Worm (Caenorhabditis elegans): ENCODE measurements around the gene C10G8.8.

DNA sequence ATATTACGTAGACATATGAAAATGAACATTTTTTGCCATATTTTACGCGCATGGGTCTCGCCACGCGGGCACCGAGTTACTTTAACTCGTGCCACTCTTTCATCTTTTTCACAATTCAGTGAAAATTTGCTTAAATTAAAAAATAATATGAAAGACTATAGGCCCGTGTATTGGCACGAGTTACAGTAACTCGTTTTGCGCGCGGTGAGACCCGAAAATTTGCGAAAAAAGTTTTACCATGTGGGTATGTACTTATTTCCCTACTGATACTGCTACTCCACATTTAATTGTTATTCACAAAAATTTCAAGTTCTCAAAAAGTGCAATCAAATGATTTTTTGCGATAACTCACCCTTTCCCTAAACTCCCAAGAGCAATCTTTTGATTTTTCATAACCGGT lies 30.5 kb downstream of the C10G8.8 start:
- TF ChIP-seq C38D4.7 (GFP tag; optimal IDR thresholded peaks at IDR 0.05) (no peak), fkh-10 (GFP tag; optimal IDR thresholded peaks at IDR 0.05) (no peak), elt-2 (tag; optimal IDR thresholded peaks at IDR 0.05) (no peak), ztf-16 (tag; optimal IDR thresholded peaks at IDR 0.05) (no peak), nhr-11 (tag; optimal IDR thresholded peaks at IDR 0.05) (no peak), dve-1 (tag; optimal IDR thresholded peaks at IDR 0.05) (no peak), hlh-13 (GFP tag; optimal IDR thresholded peaks at IDR 0.05) (no peak), unc-86 (tag; optimal IDR thresholded peaks at IDR 0.05) (no peak), elt-4 (tag; optimal IDR thresholded peaks at IDR 0.05) (no peak), npax-4 (tag; optimal IDR thresholded peaks at IDR 0.05) (no peak), pag-3 (tag; optimal IDR thresholded peaks at IDR 0.05; ENCODE audit: borderline replicate concordance) (no peak), syd-9 (tag; optimal IDR thresholded peaks at IDR 0.05) (no peak), pqm-1 (tag; optimal IDR thresholded peaks at IDR 0.05) (no peak), ceh-30 (tag; optimal IDR thresholded peaks at IDR 0.05) (no peak)

All from whole organism, late embryonic.